Worm (Caenorhabditis elegans): ENCODE measurements around the gene C27A7.8.

- TF ChIP-seq snpc-4 (tag; optimal IDR thresholded peaks at IDR 0.05), result no peak
- TF ChIP-seq lin-13 (tag; optimal IDR thresholded peaks at IDR 0.05), result no peak
- no peak for TF ChIP-seq elt-3 (tag; optimal IDR thresholded peaks at IDR 0.05)
- TF ChIP-seq ztf-11 (tag; optimal IDR thresholded peaks at IDR 0.05), result no peak
- TF ChIP-seq ham-2 (GFP tag; optimal IDR thresholded peaks at IDR 0.05), result no peak
- TF ChIP-seq nhr-76 (tag; optimal IDR thresholded peaks at IDR 0.05), result no peak
- no peak for TF ChIP-seq zip-8 (tag; optimal IDR thresholded peaks at IDR 0.05)
- no peak for TF ChIP-seq mep-1 (tag; optimal IDR thresholded peaks at IDR 0.05)
- TF ChIP-seq unc-62 (GFP tag; optimal IDR thresholded peaks at IDR 0.05), result no peak
- TF ChIP-seq nhr-28 (tag; optimal IDR thresholded peaks at IDR 0.05), result no peak
- no peak for TF ChIP-seq lsy-2 (tag; optimal IDR thresholded peaks at IDR 0.05)
- no peak for TF ChIP-seq elt-1 (tag; optimal IDR thresholded peaks at IDR 0.05; ENCODE audit: borderline replicate concordance, insufficient read depth)
Measured at ce11 chrV:12162220-12162619, 9.3 kb downstream of the C27A7.8 start, which contains the start of gene C27A7.5.

Data from whole organism, mixed stage, embryonic.